Fruit fly (Drosophila melanogaster) whole organism, embryonic: ENCODE results near the gene CG43672.

ENCODE experiments used
- BEAF-32 ChIP-seq: fragments of 200-800 bp; sonication (Bioruptor generic); optimal IDR thresholded peaks from 3 replicates; lab custom pipeline; 2017; ENCODE audit warnings: missing biosample characterization, missing genetic modification characterization, mild to moderate bottlenecking, moderate library complexity, missing genetic modification reagents
- CG10543 ChIP-seq: fragments of 200-800 bp; sonication (Bioruptor generic); optimal IDR thresholded peaks from 3 replicates; lab custom pipeline; 2017; ENCODE audit warnings: missing biosample characterization, mild to moderate bottlenecking, missing genetic modification characterization, moderate library complexity
- CG12104 ChIP-seq: fragments of 200-800 bp; sonication (Bioruptor generic); optimal IDR thresholded peaks from 3 replicates; lab custom pipeline; 2016; ENCODE audit warnings: missing biosample characterization, missing genetic modification characterization
- CG12236 ChIP-seq: fragments of 200-800 bp; sonication (Bioruptor generic); optimal IDR thresholded peaks from 2 replicates; lab custom pipeline; 2016; ENCODE audit warnings: missing biosample characterization, missing genetic modification characterization
- CG1529 ChIP-seq: fragments of 200-800 bp; sonication (Bioruptor generic); optimal IDR thresholded peaks from 3 replicates; lab custom pipeline; 2018; ENCODE audit warnings: missing biosample characterization, missing genetic modification characterization
- CG15696 ChIP-seq: fragments of 200-800 bp; sonication (Bioruptor generic); optimal IDR thresholded peaks from 2 replicates; lab custom pipeline; 2019; ENCODE audit warnings: missing biosample characterization, mild to moderate bottlenecking, missing genetic modification characterization, moderate library complexity
- CG1602 ChIP-seq: fragments of 200-800 bp; sonication (Bioruptor generic); optimal IDR thresholded peaks from 3 replicates; lab custom pipeline; 2016; ENCODE audit warnings: missing biosample characterization, missing genetic modification characterization
- CG1603 ChIP-seq: fragments of 200-800 bp; sonication (Bioruptor generic); optimal IDR thresholded peaks from 2 replicates; lab custom pipeline; 2019; ENCODE audit warnings: missing biosample characterization, mild to moderate bottlenecking, missing genetic modification characterization, moderate library complexity
- CG3407 ChIP-seq: fragments of 200-800 bp; sonication (Bioruptor generic); optimal IDR thresholded peaks from 2 replicates; lab custom pipeline; 2018; ENCODE audit warnings: missing biosample characterization, mild to moderate bottlenecking, missing genetic modification characterization
- CG34376 ChIP-seq: fragments of 200-800 bp; sonication (Bioruptor generic); optimal IDR thresholded peaks from 2 replicates; lab custom pipeline; 2018; ENCODE audit warnings: missing biosample characterization, mild to moderate bottlenecking, missing genetic modification characterization
- CG7839 ChIP-seq: fragments of 200-800 bp; sonication (Bioruptor generic); optimal IDR thresholded peaks from 3 replicates; lab custom pipeline; 2018; ENCODE audit warnings: missing biosample characterization, mild to moderate bottlenecking, missing genetic modification characterization, moderate library complexity
- CG7928 ChIP-seq: fragments of 200-800 bp; sonication (Bioruptor generic); optimal IDR thresholded peaks from 2 replicates; lab custom pipeline; 2017; ENCODE audit warnings: missing biosample characterization, mild to moderate bottlenecking, missing genetic modification characterization
- CG9797 ChIP-seq: fragments of 200-800 bp; sonication (Bioruptor generic); optimal IDR thresholded peaks from 3 replicates; lab custom pipeline; 2018; ENCODE audit warnings: missing biosample characterization, mild to moderate bottlenecking, missing genetic modification characterization
- Camta ChIP-seq: fragments of 200-800 bp; sonication (Bioruptor generic); optimal IDR thresholded peaks from 2 replicates; lab custom pipeline; 2016; ENCODE audit warnings: missing biosample characterization, missing genetic modification characterization
- Chrac-16 ChIP-seq: fragments of 200-800 bp; sonication (Bioruptor generic); optimal IDR thresholded peaks from 3 replicates; lab custom pipeline; 2016; ENCODE audit warnings: missing biosample characterization, missing genetic modification characterization
- Doc3 ChIP-seq: fragments of 200-800 bp; sonication (Bioruptor generic); IDR thresholded peaks from 3 replicates; pipeline ENCODE4 v1.3.6; 2022; ENCODE audit warnings: missing biosample characterization, missing genetic modification characterization; ENCODE audit not compliant: partially characterized antibody
- Dp ChIP-seq: fragments of 200-800 bp; sonication (Bioruptor generic); optimal IDR thresholded peaks from 2 replicates; lab custom pipeline; 2018; ENCODE audit warnings: missing biosample characterization, mild to moderate bottlenecking, missing genetic modification characterization, moderate library complexity
- Dref ChIP-seq: fragments of 200-800 bp; sonication (Bioruptor generic); IDR thresholded peaks from 2 replicates; pipeline ENCODE4 v1.3.6; 2022; ENCODE audit warnings: missing biosample characterization, missing genetic modification characterization
- Gsc ChIP-seq: fragments of 200-800 bp; sonication (Bioruptor generic); IDR thresholded peaks from 2 replicates; pipeline ENCODE4 v1.3.6; 2022; ENCODE audit warnings: missing biosample characterization, missing genetic modification characterization
- Hand ChIP-seq: fragments of 200-800 bp; sonication (Bioruptor generic); optimal IDR thresholded peaks from 2 replicates; lab custom pipeline; 2017; ENCODE audit warnings: mild to moderate bottlenecking, missing biosample characterization, missing genetic modification reagents, missing genetic modification characterization
- Hmr ChIP-seq: fragments of 200-800 bp; sonication (Bioruptor generic); optimal IDR thresholded peaks from 3 replicates; lab custom pipeline; 2017; ENCODE audit warnings: mild to moderate bottlenecking, missing biosample characterization, missing genetic modification reagents, missing genetic modification characterization
- Hsf ChIP-seq: fragments of 200-800 bp; sonication (Bioruptor generic); optimal IDR thresholded peaks from 3 replicates; lab custom pipeline; 2016; ENCODE audit warnings: missing biosample characterization, missing genetic modification characterization
- Med ChIP-seq: fragments of 200-800 bp; sonication (Bioruptor generic); peaks from one replicate; lab custom pipeline; 2016; ENCODE audit warnings: missing biosample characterization, missing genetic modification characterization, mild to moderate bottlenecking, inconsistent platforms, moderate library complexity
- Myb ChIP-seq: fragments of 200-800 bp; sonication (Bioruptor generic); optimal IDR thresholded peaks from 2 replicates; lab custom pipeline; 2016; ENCODE audit warnings: missing biosample characterization, missing genetic modification characterization
- NC2α ChIP-seq: fragments of 200-800 bp; sonication (Bioruptor generic); optimal IDR thresholded peaks from 2 replicates; lab custom pipeline; 2016; ENCODE audit warnings: missing biosample characterization, missing genetic modification characterization
- Nf-YC ChIP-seq: fragments of 200-800 bp; optimal IDR thresholded peaks from 3 replicates; lab custom pipeline; 2019; ENCODE audit warnings: missing biosample characterization, mild to moderate bottlenecking, missing genetic modification characterization, moderate library complexity
- Ravus ChIP-seq: fragments of 200-800 bp; sonication (Bioruptor generic); IDR thresholded peaks from 2 replicates; pipeline ENCODE4 v1.3.6; 2022; ENCODE audit warnings: missing biosample characterization, missing genetic modification characterization
- Scr ChIP-seq: fragments of 200-800 bp; sonication (Bioruptor generic); IDR thresholded peaks from 2 replicates; pipeline ENCODE4 v1.3.6; 2022; ENCODE audit warnings: missing biosample characterization, missing genetic modification characterization; ENCODE audit not compliant: partially characterized antibody
- Sox100B ChIP-seq: fragments of 200-800 bp; sonication (Bioruptor generic); optimal IDR thresholded peaks from 3 replicates; lab custom pipeline; 2018; ENCODE audit warnings: missing biosample characterization, mild to moderate bottlenecking, missing genetic modification characterization
- Trl ChIP-seq, 3 experiments: fragments of >200 bp in 2 of 3; fragments of 200-800 bp in 1 of 3; sonication (Bioruptor generic) in 1 of 3; optimal IDR thresholded peaks; 2 replicates in 1 of 3; 3 replicates in 2 of 3; lab custom pipeline; 2016 to 2017; ENCODE audit warnings: missing biosample characterization in 1 of 3, missing genetic modification characterization in 1 of 3
- amos ChIP-seq: fragments of 200-800 bp; sonication (Bioruptor generic); IDR thresholded peaks from 2 replicates; pipeline ENCODE4 v1.3.6; 2022; ENCODE audit warnings: missing biosample characterization, missing genetic modification characterization; ENCODE audit not compliant: partially characterized antibody
- bigmax ChIP-seq: fragments of 200-800 bp; sonication (Bioruptor generic); optimal IDR thresholded peaks from 2 replicates; lab custom pipeline; 2018; ENCODE audit warnings: missing biosample characterization, mild to moderate bottlenecking, missing genetic modification characterization
- cas ChIP-seq: fragments of 200-800 bp; sonication (Bioruptor generic); IDR thresholded peaks from 2 replicates; pipeline ENCODE4 v1.3.6; 2022; ENCODE audit warnings: missing biosample characterization, missing genetic modification characterization
- crp ChIP-seq, 2 experiments: fragments of 200-800 bp; sonication (Bioruptor generic); optimal IDR thresholded peaks; 2 replicates in 1 of 2; 3 replicates in 1 of 2; lab custom pipeline; 2017; ENCODE audit warnings: missing biosample characterization in 2 of 2, missing genetic modification characterization in 2 of 2, mild to moderate bottlenecking in 1 of 2, moderate library complexity in 1 of 2
- dpn ChIP-seq, 2 experiments: fragments of 200-800 bp; sonication (Bioruptor generic); optimal IDR thresholded peaks; 3 replicates each; lab custom pipeline; 2016; ENCODE audit warnings: missing biosample characterization in 2 of 2, missing genetic modification characterization in 2 of 2
- eyg ChIP-seq: fragments of 200-800 bp; sonication (Bioruptor generic); optimal IDR thresholded peaks from 3 replicates; lab custom pipeline; 2016; ENCODE audit warnings: missing biosample characterization, missing genetic modification characterization
- fd96Cb ChIP-seq: fragments of 200-800 bp; sonication (Bioruptor generic); optimal IDR thresholded peaks from 2 replicates; lab custom pipeline; 2018; ENCODE audit warnings: missing biosample characterization, mild to moderate bottlenecking, missing genetic modification characterization, moderate library complexity
- jing ChIP-seq: fragments of 200-800 bp; sonication (Bioruptor generic); optimal IDR thresholded peaks from 2 replicates; lab custom pipeline; 2018; ENCODE audit warnings: missing biosample characterization, mild to moderate bottlenecking, missing genetic modification characterization
- nerfin-1 ChIP-seq: fragments of 200-800 bp; sonication (Bioruptor generic); optimal IDR thresholded peaks from 3 replicates; lab custom pipeline; 2019; ENCODE audit warnings: missing biosample characterization, mild to moderate bottlenecking, missing genetic modification characterization, moderate library complexity
- nmo ChIP-seq: fragments of 200-800 bp; sonication (Bioruptor generic); optimal IDR thresholded peaks from 2 replicates; lab custom pipeline; 2018; ENCODE audit warnings: missing biosample characterization, mild to moderate bottlenecking, missing genetic modification characterization, moderate library complexity
- row ChIP-seq: fragments of 200-800 bp; sonication (Bioruptor generic); IDR thresholded peaks from 3 replicates; pipeline ENCODE4 v1.3.6; 2022; ENCODE audit warnings: missing biosample characterization, missing genetic modification characterization
- scrt ChIP-seq: fragments of 200-800 bp; sonication (Bioruptor generic); optimal IDR thresholded peaks from 2 replicates; lab custom pipeline; 2018; ENCODE audit warnings: missing biosample characterization, mild to moderate bottlenecking, missing genetic modification characterization, moderate library complexity
- sens ChIP-seq: fragments of 200-800 bp; sonication (Bioruptor generic); peaks from one replicate; lab custom pipeline; 2016; ENCODE audit warnings: missing biosample characterization, missing genetic modification characterization
- sim ChIP-seq: fragments of 200-800 bp; sonication (Bioruptor generic); IDR thresholded peaks from 2 replicates; pipeline ENCODE4 v1.3.6; 2022; ENCODE audit warnings: missing biosample characterization, missing genetic modification characterization
- trem ChIP-seq: fragments of 200-800 bp; optimal IDR thresholded peaks from 3 replicates; lab custom pipeline; 2019; ENCODE audit warnings: missing biosample characterization, mild to moderate bottlenecking, missing genetic modification characterization, moderate library complexity
- tx ChIP-seq: fragments of 200-800 bp; sonication (Bioruptor generic); optimal IDR thresholded peaks from 2 replicates; lab custom pipeline; 2016; ENCODE audit warnings: missing biosample characterization, missing genetic modification characterization
- wor ChIP-seq: fragments of 200-800 bp; sonication (Bioruptor generic); IDR thresholded peaks from 2 replicates; pipeline ENCODE4 v1.3.6; 2022; ENCODE audit warnings: missing biosample characterization, missing genetic modification characterization
- zfh2 ChIP-seq: fragments of 200-800 bp; sonication (Bioruptor generic); optimal IDR thresholded peaks from 2 replicates; lab custom pipeline; 2016; ENCODE audit warnings: missing biosample characterization, missing genetic modification characterization

The CG43672 gene

DNA sequence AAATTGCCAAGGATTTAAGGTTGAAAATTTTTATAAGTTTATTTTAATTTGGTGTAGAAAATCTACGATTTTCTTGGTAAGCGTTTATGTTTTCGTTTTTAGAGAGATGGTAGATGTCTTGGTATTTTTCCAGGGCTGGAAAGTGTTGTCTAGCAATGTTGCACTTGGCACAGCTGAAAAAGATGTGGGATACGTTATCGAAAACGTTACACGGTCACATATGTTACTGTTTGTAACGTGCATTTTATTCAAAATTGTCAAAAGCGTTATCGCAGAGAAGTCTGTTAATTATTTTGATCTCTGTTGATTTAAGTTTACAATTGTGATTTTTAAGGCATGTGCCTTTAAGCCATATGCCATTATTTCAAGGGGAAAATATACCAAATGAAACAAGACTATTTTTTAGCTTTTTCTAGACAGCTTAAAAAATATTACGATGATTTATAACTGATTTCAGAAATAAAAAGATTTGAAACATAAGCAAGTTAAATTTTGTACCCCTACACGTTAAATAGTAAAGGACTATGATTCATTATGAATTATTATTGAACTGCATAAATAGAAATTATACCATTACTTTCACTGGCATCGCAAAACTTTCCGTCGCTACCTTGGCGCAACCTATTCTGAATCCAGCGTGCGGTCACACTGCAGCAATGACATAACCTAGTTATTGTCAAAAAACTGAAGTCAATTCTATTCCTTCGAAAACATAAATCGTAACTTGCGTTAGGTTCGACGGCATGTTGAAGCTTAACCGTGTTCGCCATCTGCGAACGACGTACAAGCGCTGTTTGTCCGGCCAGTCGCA is 12.9 kb downstream of the CG43672 start, which contains the start of the genes Paf-AHalpha and mRpS30 (continued):
- TF ChIP-seq fd96Cb (tag; lab: Kevin White, UChicago) (no peak), BEAF-32 (peak; percentile 51), Dref (peak; percentile 68), CG1602 (GFP tag; lab: Kevin White, UChicago) (no peak), CG12236 (no peak), sens (GFP tag; lab: Kevin White, UChicago) (peak; percentile 72), tx (GFP tag; lab: Kevin White, UChicago) (no peak), CG12104 (no peak), Camta (GFP tag; lab: Kevin White, UChicago) (no peak), CG3407 (no peak), Hsf (GFP tag; lab: Kevin White, UChicago) (no peak), Dp (GFP tag; lab: Kevin White, UChicago) (peak; percentile 32), jing (no peak), Nf-YC (tag; lab: Kevin White, UChicago) (no peak), Sox100B (no peak), trem (tag; lab: Kevin White, UChicago) (no peak), CG10543 (GFP tag; lab: Kevin White, UChicago) (no peak), Ravus (no peak), CG7928 (GFP tag; lab: Kevin White, UChicago) (peak; percentile 87), Gsc (no peak), dpn (GFP tag; optimal IDR thresholded peaks at IDR 0.05; lab: Kevin White, UChicago) (peak in 1 of 2 experiments; percentile 3), CG1603 (tag; lab: Kevin White, UChicago) (peak; percentile 99), Myb (GFP tag; lab: Kevin White, UChicago) (peak; percentile 94), NC2α (GFP tag; lab: Kevin White, UChicago) (no peak), Scr (GFP tag; lab: Robert Waterston, UW) (peak; percentile 14; the same call in 1 of the 2 replicates), sim (GFP tag; lab: Robert Waterston, UW) (no peak), scrt (GFP tag; lab: Kevin White, UChicago) (no peak), CG9797 (GFP tag; lab: Kevin White, UChicago) (peak; percentile 60), nerfin-1 (tag; lab: Kevin White, UChicago) (no peak), CG1529 (GFP tag; lab: Kevin White, UChicago) (no peak), bigmax (peak; percentile 96), amos (peak; percentile 14; the same call in 1 of the 2 replicates), nmo (GFP tag; lab: Kevin White, UChicago) (peak; percentile 12), zfh2 (GFP tag; lab: Kevin White, UChicago) (peak; percentile 1), Trl (optimal IDR thresholded peaks at IDR 0.05; lab: Kevin White, UChicago) (no peak), Trl (GFP tag; optimal IDR thresholded peaks at IDR 0.05; lab: Kevin White, UChicago) (no peak), Med (GFP tag; lab: Kevin White, UChicago) (no peak), Hand (GFP tag; lab: Kevin White, UChicago) (no peak), CG7839 (tag; lab: Kevin White, UChicago) (no peak), Hmr (GFP tag; lab: Kevin White, UChicago) (no peak), CG15696 (tag; lab: Kevin White, UChicago) (no peak), eyg (GFP tag; lab: Kevin White, UChicago) (no peak), Chrac-16 (GFP tag; lab: Kevin White, UChicago) (no peak), row (peak; percentile 31; the same call in 2 of the 3 replicates), CG34376 (no peak), crp (GFP tag; optimal IDR thresholded peaks at IDR 0.05; lab: Kevin White, UChicago) (peak in 1 of 2 experiments; percentile 78), cas (GFP tag; lab: Robert Waterston, UW) (no peak), wor (GFP tag; lab: Robert Waterston, UW) (no peak), Doc3 (GFP tag; lab: Robert Waterston, UW) (no peak)
